Fruit fly (Drosophila melanogaster) whole organism, embryonic: ENCODE results near the gene her.
A peak's percentile ranks its signal among the peaks of the same experiment; 100 is the strongest.

Experiments used
- Atf3 ChIP-seq: fragments of 200-800 bp; sonication (Bioruptor generic); optimal IDR thresholded peaks from 3 replicates; lab custom pipeline; 2016; ENCODE audit warnings: missing biosample characterization, missing genetic modification characterization
- BEAF-32 ChIP-seq: fragments of 200-800 bp; sonication (Bioruptor generic); optimal IDR thresholded peaks from 3 replicates; lab custom pipeline; 2017; ENCODE audit warnings: missing biosample characterization, missing genetic modification characterization, mild to moderate bottlenecking, moderate library complexity, missing genetic modification reagents
- CG10147 ChIP-seq: fragments of 200-800 bp; sonication (Bioruptor generic); optimal IDR thresholded peaks from 2 replicates; lab custom pipeline; 2019; ENCODE audit warnings: missing biosample characterization, mild to moderate bottlenecking, missing genetic modification characterization, moderate library complexity
- CG10321 ChIP-seq: fragments of 200-800 bp; sonication (Bioruptor generic); IDR thresholded peaks from 2 replicates; pipeline ENCODE4 v1.3.6; 2022; ENCODE audit warnings: missing biosample characterization, missing genetic modification characterization
- CG10431 ChIP-seq: fragments of 200-800 bp; sonication (Bioruptor generic); optimal IDR thresholded peaks from 3 replicates; lab custom pipeline; 2018; ENCODE audit warnings: missing biosample characterization, mild to moderate bottlenecking, missing genetic modification characterization
- CG10565 ChIP-seq: fragments of 200-800 bp; sonication (Bioruptor generic); optimal IDR thresholded peaks from 3 replicates; lab custom pipeline; 2016; ENCODE audit warnings: missing biosample characterization, mild to moderate bottlenecking, missing genetic modification characterization
- CG12155 ChIP-seq: fragments of 200-800 bp; sonication (Bioruptor generic); optimal IDR thresholded peaks from 3 replicates; lab custom pipeline; 2016; ENCODE audit warnings: missing biosample characterization, missing genetic modification characterization
- CG16813 ChIP-seq: fragments of 200-800 bp; sonication (Bioruptor generic); IDR thresholded peaks from 3 replicates; pipeline ENCODE4 v1.3.6; 2022; ENCODE audit warnings: missing biosample characterization, missing genetic modification characterization; ENCODE audit not compliant: partially characterized antibody
- CG17568 ChIP-seq: fragments of 200-800 bp; sonication (Bioruptor generic); optimal IDR thresholded peaks from 2 replicates; lab custom pipeline; 2018; ENCODE audit warnings: missing biosample characterization, mild to moderate bottlenecking, missing genetic modification characterization, moderate library complexity
- CG2678 ChIP-seq: fragments of 200-800 bp; sonication (Bioruptor generic); optimal IDR thresholded peaks from 3 replicates; lab custom pipeline; 2019; ENCODE audit warnings: missing biosample characterization, mild to moderate bottlenecking, missing genetic modification characterization, moderate library complexity
- CG30020 ChIP-seq: fragments of 200-800 bp; optimal IDR thresholded peaks from 2 replicates; lab custom pipeline; 2019; ENCODE audit warnings: missing biosample characterization, mild to moderate bottlenecking, missing genetic modification characterization, moderate library complexity
- CG31365 ChIP-seq: fragments of 200-800 bp; sonication (Bioruptor generic); optimal IDR thresholded peaks from 2 replicates; lab custom pipeline; 2018; ENCODE audit warnings: missing biosample characterization, mild to moderate bottlenecking, missing genetic modification characterization
- CG32532 ChIP-seq: fragments of 200-800 bp; sonication (Bioruptor generic); IDR thresholded peaks from 2 replicates; pipeline ENCODE4 v1.3.6; 2022; ENCODE audit warnings: missing biosample characterization, missing genetic modification characterization
- CG32767 ChIP-seq: fragments of 200-800 bp; sonication (Bioruptor generic); IDR thresholded peaks from 2 replicates; pipeline ENCODE4 v1.3.6; 2022; ENCODE audit warnings: missing biosample characterization, missing genetic modification characterization
- CG34224 ChIP-seq: fragments of 200-800 bp; sonication (Bioruptor generic); IDR thresholded peaks from 3 replicates; pipeline ENCODE4 v1.3.6; 2022; ENCODE audit warnings: missing biosample characterization, missing genetic modification characterization; ENCODE audit not compliant: partially characterized antibody
- CG7928 ChIP-seq: fragments of 200-800 bp; sonication (Bioruptor generic); optimal IDR thresholded peaks from 2 replicates; lab custom pipeline; 2017; ENCODE audit warnings: missing biosample characterization, mild to moderate bottlenecking, missing genetic modification characterization
- CG8388 ChIP-seq: fragments of 200-800 bp; sonication (Bioruptor generic); optimal IDR thresholded peaks from 2 replicates; lab custom pipeline; 2019; ENCODE audit warnings: missing biosample characterization, mild to moderate bottlenecking, missing genetic modification characterization, moderate library complexity
- Dbx ChIP-seq: fragments of 200-800 bp; sonication (Bioruptor generic); IDR thresholded peaks from 3 replicates; pipeline ENCODE4 v1.3.6; 2022; ENCODE audit warnings: missing biosample characterization, missing genetic modification characterization
- Ets65A ChIP-seq: fragments of 200-800 bp; sonication (Bioruptor generic); peaks from one replicate; lab custom pipeline; 2016; ENCODE audit warnings: missing biosample characterization, missing genetic modification characterization
- HHEX ChIP-seq: fragments of 200-800 bp; sonication (Bioruptor generic); optimal IDR thresholded peaks from 3 replicates; lab custom pipeline; 2017; ENCODE audit warnings: missing biosample characterization, mild to moderate bottlenecking, missing genetic modification characterization, missing genetic modification reagents
- HLH3B ChIP-seq: fragments of 200-800 bp; sonication (Bioruptor generic); IDR thresholded peaks from 2 replicates; pipeline ENCODE4 v1.3.6; 2022; ENCODE audit warnings: missing biosample characterization, missing genetic modification characterization
- HLH54F ChIP-seq: fragments of 200-800 bp; sonication (Bioruptor generic); optimal IDR thresholded peaks from 3 replicates; lab custom pipeline; 2016; ENCODE audit warnings: missing biosample characterization, missing genetic modification characterization
- Hr3 ChIP-seq: fragments of 200-800 bp; sonication (Bioruptor generic); optimal IDR thresholded peaks from 3 replicates; lab custom pipeline; 2016; ENCODE audit warnings: missing biosample characterization, missing genetic modification characterization
- NC2β ChIP-seq: fragments of 200-800 bp; sonication (Bioruptor generic); optimal IDR thresholded peaks from 2 replicates; lab custom pipeline; 2016; ENCODE audit warnings: missing biosample characterization, missing genetic modification characterization
- NFAT ChIP-seq: fragments of 200-800 bp; sonication (Bioruptor generic); IDR thresholded peaks from 2 replicates; pipeline ENCODE4 v1.3.6; 2022; ENCODE audit warnings: missing biosample characterization, missing genetic modification characterization
- NK7.1 ChIP-seq: fragments of 200-800 bp; sonication (Bioruptor generic); optimal IDR thresholded peaks from 3 replicates; lab custom pipeline; 2016; ENCODE audit warnings: missing biosample characterization, missing genetic modification characterization
- Nf-YB ChIP-seq: fragments of 200-800 bp; sonication (Bioruptor generic); optimal IDR thresholded peaks from 3 replicates; lab custom pipeline; 2019; ENCODE audit warnings: missing biosample characterization, mild to moderate bottlenecking, missing genetic modification characterization, moderate library complexity
- NfI ChIP-seq: fragments of 200-800 bp; sonication (Bioruptor generic); optimal IDR thresholded peaks from 3 replicates; lab custom pipeline; 2018; ENCODE audit warnings: missing biosample characterization, mild to moderate bottlenecking, missing genetic modification characterization, moderate library complexity
- Scr ChIP-seq: fragments of 200-800 bp; sonication (Bioruptor generic); IDR thresholded peaks from 2 replicates; pipeline ENCODE4 v1.3.6; 2022; ENCODE audit warnings: missing biosample characterization, missing genetic modification characterization; ENCODE audit not compliant: partially characterized antibody
- TFAM ChIP-seq: fragments of 200-800 bp; sonication (Bioruptor generic); optimal IDR thresholded peaks from 2 replicates; lab custom pipeline; 2017; ENCODE audit warnings: missing biosample characterization, missing genetic modification characterization, inconsistent platforms
- ato ChIP-seq: fragments of 200-800 bp; sonication (Bioruptor generic); IDR thresholded peaks from 2 replicates; pipeline ENCODE4 v1.3.6; 2022; ENCODE audit warnings: missing biosample characterization, missing genetic modification characterization; ENCODE audit not compliant: partially characterized antibody
- bsh ChIP-seq, 2 experiments: fragments of 200-800 bp; sonication (Bioruptor generic); optimal IDR thresholded peaks; 2 replicates each; lab custom pipeline; 2017 to 2018; ENCODE audit warnings: mild to moderate bottlenecking in 2 of 2, missing biosample characterization in 2 of 2, missing genetic modification characterization in 2 of 2, moderate library complexity in 1 of 2
- chinmo ChIP-seq: fragments of 200-800 bp; sonication (Bioruptor generic); IDR thresholded peaks from 4 replicates; pipeline ENCODE4 v1.3.6; 2022; ENCODE audit warnings: missing biosample characterization, missing genetic modification characterization; ENCODE audit not compliant: partially characterized antibody
- dmrt99B ChIP-seq: fragments of 200-800 bp; sonication (Bioruptor generic); optimal IDR thresholded peaks from 2 replicates; lab custom pipeline; 2018; ENCODE audit warnings: missing biosample characterization, mild to moderate bottlenecking, missing genetic modification characterization, moderate library complexity
- dpn ChIP-seq, 2 experiments: fragments of 200-800 bp; sonication (Bioruptor generic); optimal IDR thresholded peaks; 3 replicates each; lab custom pipeline; 2016; ENCODE audit warnings: missing biosample characterization in 2 of 2, missing genetic modification characterization in 2 of 2
- en ChIP-seq: fragments of 200-800 bp; sonication (Bioruptor generic); optimal IDR thresholded peaks from 2 replicates; lab custom pipeline; 2016; ENCODE audit warnings: missing biosample characterization, missing genetic modification characterization
- hbn ChIP-seq: fragments of 200-800 bp; sonication (Bioruptor generic); IDR thresholded peaks from 2 replicates; pipeline ENCODE4 v1.3.6; 2022; ENCODE audit warnings: missing biosample characterization, missing genetic modification characterization; ENCODE audit not compliant: partially characterized antibody
- onecut ChIP-seq: fragments of 200-800 bp; sonication (Bioruptor generic); IDR thresholded peaks from 2 replicates; pipeline ENCODE4 v1.3.6; 2022; ENCODE audit warnings: missing biosample characterization, missing genetic modification characterization
- pita ChIP-seq: fragments of 200-800 bp; sonication (Bioruptor generic); optimal IDR thresholded peaks from 2 replicates; lab custom pipeline; 2017; ENCODE audit warnings: missing biosample characterization, mild to moderate bottlenecking, missing genetic modification characterization
- pum ChIP-seq: fragments of 200-800 bp; sonication (Bioruptor generic); optimal IDR thresholded peaks from 2 replicates; lab custom pipeline; 2016; ENCODE audit warnings: missing biosample characterization, missing genetic modification characterization
- sc ChIP-seq, 3 experiments: fragments of >200 bp in 2 of 3; fragments of 200-800 bp in 1 of 3; sonication (Bioruptor generic) in 1 of 3; optimal IDR thresholded peaks; 2 replicates in 2 of 3; 3 replicates in 1 of 3; lab custom pipeline; 2017; ENCODE audit warnings: mild to moderate bottlenecking in 1 of 3, missing biosample characterization in 1 of 3, missing genetic modification characterization in 1 of 3, missing genetic modification reagents in 1 of 3
- stwl ChIP-seq: fragments of 200-800 bp; sonication (Bioruptor generic); optimal IDR thresholded peaks from 3 replicates; lab custom pipeline; 2018; ENCODE audit warnings: missing biosample characterization, mild to moderate bottlenecking, missing genetic modification characterization, moderate library complexity
- tio ChIP-seq: fragments of 200-800 bp; sonication (Bioruptor generic); optimal IDR thresholded peaks from 2 replicates; lab custom pipeline; 2017; ENCODE audit warnings: missing biosample characterization, missing genetic modification characterization, inconsistent platforms
- tll ChIP-seq, 2 experiments: fragments of 200-800 bp in 1 of 2; fragments of >200 bp in 1 of 2; sonication (Bioruptor generic) in 1 of 2; optimal IDR thresholded peaks; 2 replicates each; lab custom pipeline; 2017 to 2019; ENCODE audit warnings: missing biosample characterization in 2 of 2, missing genetic modification characterization in 2 of 2, mild to moderate bottlenecking in 1 of 2, moderate library complexity in 1 of 2
- wor ChIP-seq: fragments of 200-800 bp; sonication (Bioruptor generic); IDR thresholded peaks from 2 replicates; pipeline ENCODE4 v1.3.6; 2022; ENCODE audit warnings: missing biosample characterization, missing genetic modification characterization
- zen ChIP-seq: fragments of 200-800 bp; sonication (Bioruptor generic); optimal IDR thresholded peaks from 3 replicates; lab custom pipeline; 2018; ENCODE audit warnings: missing biosample characterization, mild to moderate bottlenecking, missing genetic modification characterization, moderate library complexity

her gene

dm6 chr2L:16683958-16684877 lies 7.2 kb downstream of the her start, which contains the start of gene CG31807 (continued):
- no peak for TF ChIP-seq ato (GFP tag; lab: Robert Waterston, UW)
- TF ChIP-seq NK7.1 (GFP tag; lab: Kevin White, UChicago), result no peak
- no peak for TF ChIP-seq sc (optimal IDR thresholded peaks at IDR 0.05; lab: Kevin White, UChicago)
- TF ChIP-seq sc (GFP tag; optimal IDR thresholded peaks at IDR 0.05; lab: Kevin White, UChicago), result peak; percentile 71
- peak; percentile 68 for TF ChIP-seq CG8388
- TF ChIP-seq pum (GFP tag; lab: Kevin White, UChicago), result peak; percentile 42
- no peak for TF ChIP-seq stwl
- peak; percentile 83 for TF ChIP-seq NfI (GFP tag; lab: Kevin White, UChicago)
- peak; percentile 50 for TF ChIP-seq NC2β
- no peak for TF ChIP-seq BEAF-32
- peak; percentile 34 for TF ChIP-seq Hr3
- TF ChIP-seq onecut, result peak; percentile 43
- peak; percentile 28 for TF ChIP-seq CG10431
- TF ChIP-seq dmrt99B (tag; lab: Kevin White, UChicago), result peak; percentile 64
- peak; percentile 25; the same call in 1 of the 2 replicates for TF ChIP-seq wor (GFP tag; lab: Robert Waterston, UW)
- peak; percentile 52 for TF ChIP-seq HLH54F (GFP tag; lab: Kevin White, UChicago)
- peak; percentile 47 to 65 for TF ChIP-seq dpn (GFP tag; optimal IDR thresholded peaks at IDR 0.05; lab: Kevin White, UChicago)
- TF ChIP-seq TFAM (GFP tag; lab: Kevin White, UChicago), result no peak
- no peak for TF ChIP-seq tll (GFP tag; optimal IDR thresholded peaks at IDR 0.05; lab: Kevin White, UChicago)
- peak; percentile 84 for TF ChIP-seq CG2678 (tag; lab: Kevin White, UChicago)
- peak; percentile 83 to 98 for TF ChIP-seq bsh (GFP tag; optimal IDR thresholded peaks at IDR 0.05; lab: Kevin White, UChicago)
- TF ChIP-seq NFAT, result 0 out of 2 replicates have a peak, but pooled peaks have one; percentile 14
- TF ChIP-seq CG10321 (GFP tag; lab: Robert Waterston, UW), result no peak
- TF ChIP-seq CG10147 (GFP tag; lab: Kevin White, UChicago), result peak; percentile 82
- TF ChIP-seq pita (GFP tag; lab: Kevin White, UChicago), result no peak
- TF ChIP-seq chinmo (GFP tag; lab: Robert Waterston, UW), result 0 out of 4 replicates have a peak, but pooled peaks have one; percentile 35
- TF ChIP-seq HHEX (GFP tag; lab: Kevin White, UChicago), result peak; percentile 68
- no peak for TF ChIP-seq en (GFP tag; lab: Kevin White, UChicago)
- peak; percentile 75 for TF ChIP-seq CG17568
- TF ChIP-seq tio (GFP tag; lab: Kevin White, UChicago), result peak; percentile 51
- TF ChIP-seq Ets65A (GFP tag; lab: Kevin White, UChicago), result peak; percentile 88
- no peak for TF ChIP-seq Scr (GFP tag; lab: Robert Waterston, UW)
- TF ChIP-seq CG30020 (tag; lab: Kevin White, UChicago), result peak; percentile 38
- peak; percentile 64 for TF ChIP-seq Nf-YB
- no peak for TF ChIP-seq CG34224
- TF ChIP-seq hbn, result no peak
- TF ChIP-seq CG32532 (GFP tag; lab: Robert Waterston, UW), result peak; percentile 20; the same call in 1 of the 2 replicates
- no peak for TF ChIP-seq CG32767 (GFP tag; lab: Robert Waterston, UW)
- peak; percentile 41; the same call in 1 of the 2 replicates for TF ChIP-seq HLH3B
- TF ChIP-seq CG12155 (GFP tag; lab: Kevin White, UChicago), result peak; percentile 20
- no peak for TF ChIP-seq CG16813
- no peak for TF ChIP-seq CG10565 (GFP tag; lab: Kevin White, UChicago)
- peak; percentile 51 for TF ChIP-seq Atf3
- TF ChIP-seq CG31365, result no peak
- no peak for TF ChIP-seq Dbx
- no peak for TF ChIP-seq CG7928 (GFP tag; lab: Kevin White, UChicago)
- no peak for TF ChIP-seq zen (tag; lab: Kevin White, UChicago)
